Fruit fly (Drosophila melanogaster): ENCODE results near the gene mbo.

mbo gene

dm6 chr3R:12656946-12657566 is 21.8 kb downstream of the mbo start (continued):
- TF ChIP-seq prd (optimal IDR thresholded peaks at IDR 0.05) (no peak), prd (GFP tag; IDR thresholded peaks at IDR 0.05) (no peak), CG1792 (GFP tag; optimal IDR thresholded peaks at IDR 0.05) (no peak), stc (GFP tag; IDR thresholded peaks at IDR 0.05) (no peak), tio (GFP tag; optimal IDR thresholded peaks at IDR 0.05) (no peak), CG3407 (GFP tag; optimal IDR thresholded peaks at IDR 0.05) (no peak), Hsf (GFP tag; optimal IDR thresholded peaks at IDR 0.05) (no peak), Xrp1 (GFP tag; IDR thresholded peaks at IDR 0.05) (no peak), luna (GFP tag; optimal IDR thresholded peaks at IDR 0.05) (no peak), CG8359 (GFP tag; optimal IDR thresholded peaks at IDR 0.05; ENCODE audit: borderline replicate concordance) (no peak), CG3995 (GFP tag; optimal IDR thresholded peaks at IDR 0.05) (no peak), vvl (GFP tag; IDR thresholded peaks at IDR 0.05) (no peak), inv (GFP tag; IDR thresholded peaks at IDR 0.05; ENCODE audit: partially characterized antibody) (no peak), emc (GFP tag; optimal IDR thresholded peaks at IDR 0.05) (no peak), row (GFP tag; IDR thresholded peaks at IDR 0.05) (peak; percentile 54; the same call in 2 of the 3 replicates), tll (GFP tag; optimal IDR thresholded peaks at IDR 0.05) (no peak), Fer1 (GFP tag; optimal IDR thresholded peaks at IDR 0.05) (no peak), insv (GFP tag; optimal IDR thresholded peaks at IDR 0.05) (no peak), sob (GFP tag; IDR thresholded peaks at IDR 0.05) (no peak), CG30403 (GFP tag; optimal IDR thresholded peaks at IDR 0.05) (no peak), MBD-R2 (GFP tag; IDR thresholded peaks at IDR 0.05) (0 out of 2 replicates have a peak, but pooled peaks have one; percentile 7), Oaz (GFP tag; IDR thresholded peaks at IDR 0.05) (no peak), ap (GFP tag; IDR thresholded peaks at IDR 0.05) (no peak), Poxn (GFP tag; IDR thresholded peaks at IDR 0.05) (no peak), Spps (tag; optimal IDR thresholded peaks at IDR 0.05) (no peak), CG13296 (GFP tag; optimal IDR thresholded peaks at IDR 0.05) (no peak), h (optimal IDR thresholded peaks at IDR 0.05) (no peak), HmgD (GFP tag; optimal IDR thresholded peaks at IDR 0.05) (no peak), Lpt (GFP tag; optimal IDR thresholded peaks at IDR 0.05) (no peak), CG17186 (GFP tag; optimal IDR thresholded peaks at IDR 0.05) (no peak), CG11504 (tag; optimal IDR thresholded peaks at IDR 0.05) (no peak), yki (optimal IDR thresholded peaks at IDR 0.05) (no peak), Kr (GFP tag; optimal IDR thresholded peaks at IDR 0.05) (no peak), CG2120 (GFP tag; optimal IDR thresholded peaks at IDR 0.05) (peak; percentile 64), HmgZ (tag; optimal IDR thresholded peaks at IDR 0.05) (no peak), kni (GFP tag; optimal IDR thresholded peaks at IDR 0.05) (no peak), shn (GFP tag; optimal IDR thresholded peaks at IDR 0.05) (no peak), CG12659 (GFP tag; optimal IDR thresholded peaks at IDR 0.05) (peak; percentile 12), CG8478 (optimal IDR thresholded peaks at IDR 0.05) (no peak), disco-r (GFP tag; optimal IDR thresholded peaks at IDR 0.05) (no peak), CG8388 (GFP tag; optimal IDR thresholded peaks at IDR 0.05) (peak; percentile 55), ro (GFP tag; IDR thresholded peaks at IDR 0.05) (no peak), da (GFP tag; optimal IDR thresholded peaks at IDR 0.05) (no peak), fd102C (GFP tag; optimal IDR thresholded peaks at IDR 0.05) (no peak), repo (GFP tag; optimal IDR thresholded peaks at IDR 0.05) (no peak)
